Fruit fly (Drosophila melanogaster): ENCODE data around the gene Obp99d.

dm6 chr3R:29717519-29717918 is 3.2 kb downstream of the Obp99d start:
- no peak for TF ChIP-seq EcR (GFP tag; optimal IDR thresholded peaks at IDR 0.05)
- TF ChIP-seq pan (optimal IDR thresholded peaks at IDR 0.05): no peak
- no peak for TF ChIP-seq psq (optimal IDR thresholded peaks at IDR 0.05)
- TF ChIP-seq CG8478 (optimal IDR thresholded peaks at IDR 0.05): no peak

All from whole organism.